Worm (Caenorhabditis elegans) whole organism, L2 larva: ENCODE results near the gene ZK666.12.

Experiments
- C34F6.9 ChIP-seq: fragments of 150-350 bp; optimal IDR thresholded peaks from 2 replicates; lab custom pipeline; 2014; ENCODE audit warnings: missing biosample characterization, missing genetic modification characterization
- F13H6.1 ChIP-seq: sonication (generic microtip); optimal IDR thresholded peaks from 2 replicates; lab custom pipeline; 2016; ENCODE audit warnings: missing genetic modification characterization, missing compliant biosample characterization
- R02D3.7 ChIP-seq: fragments of 150-350 bp; optimal IDR thresholded peaks from 2 replicates; lab custom pipeline; 2014; ENCODE audit warnings: missing biosample characterization, missing genetic modification characterization
- Y55F3AM.14 ChIP-seq: fragments of 200-800 bp; sonication (Bioruptor generic); optimal IDR thresholded peaks from 2 replicates; lab custom pipeline; 2018; ENCODE audit warnings: mild to moderate bottlenecking, missing genetic modification characterization, missing compliant biosample characterization
- ZK546.5 ChIP-seq: sonication (generic microtip); optimal IDR thresholded peaks from 2 replicates; lab custom pipeline; 2017; ENCODE audit warnings: missing biosample characterization, missing genetic modification characterization
- alr-1 ChIP-seq: fragments of 150-350 bp; optimal IDR thresholded peaks from 2 replicates; lab custom pipeline; 2014; ENCODE audit warnings: missing biosample characterization, missing genetic modification characterization
- aly-2 ChIP-seq: fragments of 150-350 bp; optimal IDR thresholded peaks from 2 replicates; lab custom pipeline; 2014; ENCODE audit warnings: missing biosample characterization, missing genetic modification characterization
- ama-1 ChIP-seq: fragments of 150-350 bp; optimal IDR thresholded peaks from 2 replicates; lab custom pipeline; 2018; ENCODE audit warnings: inconsistent platforms
- blmp-1 ChIP-seq: sonication (generic microtip); optimal IDR thresholded peaks from 2 replicates; lab custom pipeline; 2017; ENCODE audit warnings: missing genetic modification characterization, mild to moderate bottlenecking, missing compliant biosample characterization, antibody characterized with exemption, moderate library complexity; ENCODE audit not compliant: insufficient read depth
- ceh-82 ChIP-seq: fragments of 150-350 bp; optimal IDR thresholded peaks from 2 replicates; lab custom pipeline; 2014; ENCODE audit warnings: missing biosample characterization, missing genetic modification characterization
- crh-2 ChIP-seq: sonication (generic microtip); optimal IDR thresholded peaks from 2 replicates; lab custom pipeline; 2017; ENCODE audit warnings: missing biosample characterization, missing genetic modification characterization
- dmd-4 ChIP-seq: sonication (generic microtip); optimal IDR thresholded peaks from 2 replicates; lab custom pipeline; 2017; ENCODE audit warnings: missing biosample characterization, missing genetic modification characterization
- elt-1 ChIP-seq: fragments of 150-350 bp; optimal IDR thresholded peaks from 2 replicates; lab custom pipeline; 2014; ENCODE audit warnings: missing biosample characterization, missing genetic modification characterization
- elt-3 ChIP-seq: sonication (generic microtip); optimal IDR thresholded peaks from 2 replicates; lab custom pipeline; 2017; ENCODE audit warnings: missing biosample characterization, missing genetic modification characterization
- gmeb-1 ChIP-seq: fragments of 150-350 bp; optimal IDR thresholded peaks from 2 replicates; lab custom pipeline; 2014; ENCODE audit warnings: missing biosample characterization, missing genetic modification characterization
- lin-13 ChIP-seq: fragments of 150-350 bp; optimal IDR thresholded peaks from 2 replicates; lab custom pipeline; 2014; ENCODE audit warnings: missing biosample characterization, missing genetic modification reagents, missing genetic modification characterization
- lin-39 ChIP-seq: fragments of 150-350 bp; optimal IDR thresholded peaks from 2 replicates; lab custom pipeline; 2014; ENCODE audit warnings: missing biosample characterization, missing genetic modification reagents, missing genetic modification characterization
- lsy-2 ChIP-seq, 2 experiments: fragments of 150-350 bp in 1 of 2; sonication (generic microtip) in 1 of 2; optimal IDR thresholded peaks; 2 replicates each; lab custom pipeline; 2014 to 2017; ENCODE audit warnings: missing biosample characterization in 2 of 2, missing genetic modification characterization in 2 of 2
- mab-5 ChIP-seq: fragments of 150-350 bp; optimal IDR thresholded peaks from 2 replicates; lab custom pipeline; 2014; ENCODE audit warnings: missing biosample characterization, missing genetic modification characterization
- mdl-1 ChIP-seq, 2 experiments: fragments of 150-350 bp in 1 of 2; sonication (generic microtip) in 1 of 2; optimal IDR thresholded peaks; 2 replicates each; lab custom pipeline; 2017; ENCODE audit warnings: missing biosample characterization in 2 of 2, missing genetic modification characterization in 2 of 2
- nhr-10 ChIP-seq: sonication (generic microtip); optimal IDR thresholded peaks from 2 replicates; lab custom pipeline; 2017; ENCODE audit warnings: missing biosample characterization, missing genetic modification characterization
- nhr-11 ChIP-seq: fragments of 150-350 bp; optimal IDR thresholded peaks from 2 replicates; lab custom pipeline; 2014; ENCODE audit warnings: missing biosample characterization, missing genetic modification characterization
- nhr-12 ChIP-seq: fragments of 150-350 bp; optimal IDR thresholded peaks from 2 replicates; lab custom pipeline; 2014; ENCODE audit warnings: missing biosample characterization, missing genetic modification characterization
- nhr-129 ChIP-seq: fragments of 150-350 bp; optimal IDR thresholded peaks from 2 replicates; lab custom pipeline; 2014; ENCODE audit warnings: missing biosample characterization, missing genetic modification characterization
- nhr-21 ChIP-seq: fragments of 150-350 bp; optimal IDR thresholded peaks from 2 replicates; lab custom pipeline; 2014; ENCODE audit warnings: missing biosample characterization, missing genetic modification characterization
- nhr-25 ChIP-seq: fragments of 150-350 bp; sonication (generic microtip); optimal IDR thresholded peaks from 3 replicates; lab custom pipeline; 2014; ENCODE audit warnings: missing biosample characterization, missing genetic modification characterization
- nhr-77 ChIP-seq: fragments of 150-350 bp; optimal IDR thresholded peaks from 2 replicates; lab custom pipeline; 2014; ENCODE audit warnings: missing biosample characterization, missing genetic modification characterization
- peb-1 ChIP-seq: fragments of 150-350 bp; optimal IDR thresholded peaks from 2 replicates; lab custom pipeline; 2014; ENCODE audit warnings: missing biosample characterization, missing genetic modification characterization
- sem-4 ChIP-seq: fragments of 150-350 bp; optimal IDR thresholded peaks from 2 replicates; lab custom pipeline; 2014; ENCODE audit warnings: missing biosample characterization, missing genetic modification reagents, missing genetic modification characterization
- skn-1 ChIP-seq: sonication (generic microtip); optimal IDR thresholded peaks from 2 replicates; lab custom pipeline; 2017; ENCODE audit warnings: missing biosample characterization, missing genetic modification characterization
- snpc-4 ChIP-seq: fragments of 150-350 bp; optimal IDR thresholded peaks from 2 replicates; lab custom pipeline; 2014; ENCODE audit warnings: missing biosample characterization, missing genetic modification characterization
- unc-39 ChIP-seq: fragments of 150-350 bp; optimal IDR thresholded peaks from 2 replicates; lab custom pipeline; 2014; ENCODE audit warnings: missing biosample characterization, missing genetic modification characterization
- unc-55 ChIP-seq: fragments of 150-350 bp; sonication (generic microtip); optimal IDR thresholded peaks from 3 replicates; lab custom pipeline; 2014; ENCODE audit warnings: missing biosample characterization, missing genetic modification reagents, missing genetic modification characterization
- unc-62 ChIP-seq: fragments of 150-350 bp; optimal IDR thresholded peaks from 2 replicates; lab custom pipeline; 2014; ENCODE audit warnings: missing biosample characterization, missing genetic modification reagents, missing genetic modification characterization
- zag-1 ChIP-seq: fragments of 150-350 bp; optimal IDR thresholded peaks from 2 replicates; lab custom pipeline; 2014; ENCODE audit warnings: missing biosample characterization, missing genetic modification characterization
- ztf-1 ChIP-seq: fragments of 200-800 bp; sonication (Bioruptor generic); conservative IDR thresholded peaks from 2 replicates; pipeline ENCODE4 v1.3.6; 2022; ENCODE audit warnings: missing genetic modification characterization, missing compliant biosample characterization
- ztf-11 ChIP-seq: sonication (generic microtip); optimal IDR thresholded peaks from 2 replicates; lab custom pipeline; 2017; ENCODE audit warnings: missing biosample characterization, missing genetic modification characterization
- ztf-4 ChIP-seq: fragments of 150-350 bp; optimal IDR thresholded peaks from 2 replicates; lab custom pipeline; 2014; ENCODE audit warnings: missing biosample characterization, missing genetic modification characterization

Gene ZK666.12

DNA sequence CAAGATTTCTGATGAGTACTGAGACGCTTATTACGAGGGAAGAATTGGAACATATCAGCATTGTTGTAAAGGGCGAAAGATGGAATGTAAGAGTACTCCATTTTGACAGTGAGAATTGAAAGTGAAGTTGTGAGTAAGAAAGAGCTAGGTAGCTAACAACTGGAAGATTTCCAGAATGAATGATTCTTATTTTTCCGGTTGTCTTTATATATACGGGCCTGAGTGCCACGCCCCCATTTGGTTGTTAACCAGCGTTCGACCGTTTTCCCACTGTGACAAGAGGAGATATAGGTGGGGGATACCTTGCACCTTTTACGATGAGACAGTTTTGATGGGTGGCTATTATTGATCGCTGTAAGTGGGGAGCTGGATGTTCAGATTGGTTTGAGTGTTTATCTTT is 24.8 kb upstream of the ZK666.12 start, which contains the start of gene ZK666.1:
TSS of gene ZK666.1 (minus strand) at position 101 of the 400 bp plus-strand sequence.
- TF ChIP-seq F13H6.1 (tag; lab: Kevin White, UChicago) (no peak), Y55F3AM.14 (GFP tag; lab: Kevin White, UChicago) (no peak), elt-1 (tag; lab: Kevin White, UChicago) (no peak), mab-5 (no peak), alr-1 (tag; lab: Kevin White, UChicago) (no peak), unc-55 (GFP tag; lab: Kevin White, UChicago) (no peak), snpc-4 (no peak), blmp-1 (tag; lab: Kevin White, UChicago) (no peak), ztf-11 (tag; lab: Kevin White, UChicago) (no peak), skn-1 (tag; lab: Kevin White, UChicago) (no peak), nhr-10 (tag; lab: Kevin White, UChicago) (no peak), R02D3.7 (tag; lab: Kevin White, UChicago) (no peak), ZK546.5 (tag; lab: Kevin White, UChicago) (no peak)
- TF ChIP-seq, all 48 proteins: peak for 0

DNA sequence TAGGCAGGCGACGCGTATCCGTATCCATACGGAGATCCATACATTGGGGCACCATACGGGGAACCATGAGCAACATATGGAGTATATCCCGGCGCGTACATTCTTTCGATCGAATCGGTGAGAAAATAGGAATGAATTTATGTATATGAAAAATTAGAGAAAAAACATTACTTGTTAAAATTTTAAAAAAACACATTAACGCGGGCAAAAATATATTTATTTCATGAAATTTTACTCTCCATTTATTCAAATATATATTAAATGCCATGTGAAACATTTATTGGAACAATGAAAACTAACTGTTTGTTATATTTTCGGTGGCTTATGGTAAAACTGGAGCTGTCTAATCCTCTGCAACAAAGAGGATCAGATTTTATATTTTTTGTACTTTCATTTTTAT is 24.2 kb upstream of the ZK666.12 start, which contains the start of gene ZK666.2:
TSS of gene ZK666.2 (minus strand) at position 101 of the 400 bp plus-strand sequence.
- TF ChIP-seq Y55F3AM.14 (GFP tag; lab: Kevin White, UChicago) (no peak), nhr-25 (no peak), ZK546.5 (tag; lab: Kevin White, UChicago) (no peak), nhr-10 (tag; lab: Kevin White, UChicago) (no peak), aly-2 (tag; lab: Kevin White, UChicago) (no peak), unc-39 (no peak), C34F6.9 (tag; lab: Kevin White, UChicago) (no peak)

ce11 chrII:10476039-10476438 is 20.0 kb upstream of the ZK666.12 start, which contains the start of gene clec-58:
TSS of gene clec-58 (minus strand) at chrII:10476139.
- TF ChIP-seq crh-2 (no peak), Y55F3AM.14 (GFP tag; lab: Kevin White, UChicago) (no peak), ceh-82 (tag; lab: Kevin White, UChicago) (no peak), elt-3 (tag; lab: Kevin White, UChicago) (no peak), ztf-11 (tag; lab: Kevin White, UChicago) (no peak), unc-62 (GFP tag; lab: Kevin White, UChicago) (no peak), nhr-129 (no peak), gmeb-1 (tag; lab: Kevin White, UChicago) (no peak), blmp-1 (tag; lab: Kevin White, UChicago) (no peak), mab-5 (no peak), lin-39 (tag; lab: Kevin White, UChicago) (no peak)

ce11 chrII:10476959-10477358 is 19.1 kb upstream of the ZK666.12 start, which contains the start of gene ZK666.4:
TSS of gene ZK666.4 (plus strand) at chrII:10477259.
- TF ChIP-seq dmd-4 (tag; lab: Kevin White, UChicago) (no peak), lsy-2 (tag; optimal IDR thresholded peaks at IDR 0.05; lab: Kevin White, UChicago) (no peak), nhr-11 (tag; lab: Kevin White, UChicago) (no peak), unc-39 (no peak), ztf-4 (tag; lab: Kevin White, UChicago) (no peak), nhr-10 (tag; lab: Kevin White, UChicago) (no peak), Y55F3AM.14 (GFP tag; lab: Kevin White, UChicago) (no peak), snpc-4 (no peak), blmp-1 (tag; lab: Kevin White, UChicago) (no peak), sem-4 (tag; lab: Kevin White, UChicago) (no peak), gmeb-1 (tag; lab: Kevin White, UChicago) (no peak), nhr-12 (tag; lab: Kevin White, UChicago) (no peak), unc-55 (GFP tag; lab: Kevin White, UChicago) (no peak), mdl-1 (tag; optimal IDR thresholded peaks at IDR 0.05; lab: Kevin White, UChicago) (no peak)
- TF ChIP-seq, all 48 proteins: peak for 0

ce11 chrII:10479348-10479747 is 16.7 kb upstream of the ZK666.12 start, which contains the start of gene clec-59:
TSS of gene clec-59 (minus strand) at chrII:10479448.
- TF ChIP-seq nhr-10 (tag; lab: Kevin White, UChicago) (no peak), elt-1 (tag; lab: Kevin White, UChicago) (no peak), unc-62 (GFP tag; lab: Kevin White, UChicago) (no peak), Y55F3AM.14 (GFP tag; lab: Kevin White, UChicago) (no peak), snpc-4 (no peak), mab-5 (no peak), crh-2 (no peak), nhr-77 (no peak), nhr-25 (no peak), nhr-12 (tag; lab: Kevin White, UChicago) (no peak), lin-13 (GFP tag; lab: Kevin White, UChicago) (no peak), nhr-21 (no peak), zag-1 (tag; lab: Kevin White, UChicago) (no peak), peb-1 (tag; lab: Kevin White, UChicago) (no peak), ama-1 (lab: Kevin White, UChicago) (no peak), ztf-4 (tag; lab: Kevin White, UChicago) (no peak), dmd-4 (tag; lab: Kevin White, UChicago) (no peak), F13H6.1 (tag; lab: Kevin White, UChicago) (no peak), ztf-1 (GFP tag; lab: Robert Waterston, UW) (no peak)
